Fruit fly (Drosophila melanogaster) whole organism, embryonic: ENCODE measurements around the gene Sil1.
A peak's percentile ranks its signal among the peaks of the same experiment; 100 is the strongest.

Experiments used
- Abd-B ChIP-seq: fragments of 200-800 bp; sonication (Bioruptor generic); optimal IDR thresholded peaks from 2 replicates; lab custom pipeline; 2018; ENCODE audit warnings: missing biosample characterization, mild to moderate bottlenecking, missing genetic modification characterization, moderate library complexity
- B-H2 ChIP-seq: fragments of 200-800 bp; sonication (Bioruptor generic); optimal IDR thresholded peaks from 2 replicates; lab custom pipeline; 2018; ENCODE audit warnings: missing biosample characterization, mild to moderate bottlenecking, missing genetic modification characterization
- BEAF-32 ChIP-seq: fragments of 200-800 bp; sonication (Bioruptor generic); optimal IDR thresholded peaks from 3 replicates; lab custom pipeline; 2017; ENCODE audit warnings: missing biosample characterization, missing genetic modification characterization, mild to moderate bottlenecking, moderate library complexity, missing genetic modification reagents
- CG1233 ChIP-seq: fragments of 200-800 bp; sonication (Bioruptor generic); optimal IDR thresholded peaks from 4 replicates; lab custom pipeline; 2018; ENCODE audit warnings: missing biosample characterization, mild to moderate bottlenecking, missing genetic modification characterization
- CG13894 ChIP-seq: fragments of 200-800 bp; sonication (Bioruptor generic); optimal IDR thresholded peaks from 3 replicates; lab custom pipeline; 2018; ENCODE audit warnings: missing biosample characterization, mild to moderate bottlenecking, missing genetic modification characterization, moderate library complexity
- CG14860 ChIP-seq: fragments of 200-800 bp; sonication (Bioruptor generic); IDR thresholded peaks from 3 replicates; pipeline ENCODE4 v1.3.6; 2022; ENCODE audit warnings: missing biosample characterization, missing genetic modification characterization; ENCODE audit not compliant: partially characterized antibody
- CG15011 ChIP-seq: fragments of 200-800 bp; sonication (Bioruptor generic); optimal IDR thresholded peaks from 3 replicates; lab custom pipeline; 2018; ENCODE audit warnings: missing biosample characterization, mild to moderate bottlenecking, missing genetic modification characterization
- CG18476 ChIP-seq: fragments of 200-800 bp; sonication (Bioruptor generic); optimal IDR thresholded peaks from 2 replicates; lab custom pipeline; 2016; ENCODE audit warnings: missing biosample characterization, mild to moderate bottlenecking, missing genetic modification characterization
- CG2712 ChIP-seq: fragments of 200-800 bp; optimal IDR thresholded peaks from 3 replicates; lab custom pipeline; 2019; ENCODE audit warnings: missing biosample characterization, mild to moderate bottlenecking, missing genetic modification characterization, moderate library complexity
- CG3163 ChIP-seq: fragments of 200-800 bp; sonication (Bioruptor generic); optimal IDR thresholded peaks from 3 replicates; lab custom pipeline; 2016; ENCODE audit warnings: missing biosample characterization, missing genetic modification characterization
- CG4360 ChIP-seq: fragments of 200-800 bp; sonication (Bioruptor generic); IDR thresholded peaks from 2 replicates; pipeline ENCODE4 v1.3.6; 2022; ENCODE audit warnings: missing biosample characterization, missing genetic modification characterization
- CG4820 ChIP-seq: fragments of 200-800 bp; sonication (Bioruptor generic); optimal IDR thresholded peaks from 3 replicates; lab custom pipeline; 2016; ENCODE audit warnings: missing biosample characterization, missing genetic modification characterization
- CG6765 ChIP-seq: fragments of 200-800 bp; sonication (Bioruptor generic); optimal IDR thresholded peaks from 3 replicates; lab custom pipeline; 2017; ENCODE audit warnings: missing biosample characterization, mild to moderate bottlenecking, missing genetic modification characterization
- CG6813 ChIP-seq: fragments of 200-800 bp; sonication (Bioruptor generic); optimal IDR thresholded peaks from 2 replicates; lab custom pipeline; 2017; ENCODE audit warnings: missing biosample characterization, missing genetic modification characterization, mild to moderate bottlenecking, moderate library complexity, missing genetic modification reagents
- CG7372 ChIP-seq: fragments of 200-800 bp; sonication (Bioruptor generic); IDR thresholded peaks from 2 replicates; pipeline ENCODE4 v1.3.6; 2022; ENCODE audit warnings: missing biosample characterization, missing genetic modification characterization
- CG7745 ChIP-seq: fragments of 200-800 bp; sonication (Bioruptor generic); optimal IDR thresholded peaks from 2 replicates; lab custom pipeline; 2018; ENCODE audit warnings: missing biosample characterization, mild to moderate bottlenecking, missing genetic modification characterization, moderate library complexity
- CG8290 ChIP-seq, 3 experiments: fragments of 200-800 bp; sonication (Bioruptor generic); optimal IDR thresholded peaks; 2 replicates each; lab custom pipeline; 2016 to 2019; ENCODE audit warnings: missing biosample characterization in 3 of 3, missing genetic modification characterization in 3 of 3, mild to moderate bottlenecking in 2 of 3, moderate library complexity in 1 of 3
- CkIIα-i1 ChIP-seq: fragments of 200-800 bp; sonication (Bioruptor generic); IDR thresholded peaks from 2 replicates; pipeline ENCODE4 v1.3.6; 2022; ENCODE audit warnings: missing biosample characterization, missing genetic modification characterization
- Dad ChIP-seq: fragments of 200-800 bp; sonication (Bioruptor generic); optimal IDR thresholded peaks from 3 replicates; lab custom pipeline; 2016; ENCODE audit warnings: missing biosample characterization, missing genetic modification characterization
- E2f2 ChIP-seq: fragments of 200-800 bp; sonication (Bioruptor generic); IDR thresholded peaks from 2 replicates; pipeline ENCODE4 v1.3.6; 2022; ENCODE audit warnings: missing biosample characterization, missing genetic modification characterization
- Max ChIP-seq: fragments of 200-800 bp; sonication (Bioruptor generic); optimal IDR thresholded peaks from 2 replicates; lab custom pipeline; 2016; ENCODE audit warnings: missing biosample characterization, mild to moderate bottlenecking, missing genetic modification characterization
- NC2β ChIP-seq: fragments of 200-800 bp; sonication (Bioruptor generic); optimal IDR thresholded peaks from 2 replicates; lab custom pipeline; 2016; ENCODE audit warnings: missing biosample characterization, missing genetic modification characterization
- NFAT ChIP-seq: fragments of 200-800 bp; sonication (Bioruptor generic); IDR thresholded peaks from 2 replicates; pipeline ENCODE4 v1.3.6; 2022; ENCODE audit warnings: missing biosample characterization, missing genetic modification characterization
- NK7.1 ChIP-seq: fragments of 200-800 bp; sonication (Bioruptor generic); optimal IDR thresholded peaks from 3 replicates; lab custom pipeline; 2016; ENCODE audit warnings: missing biosample characterization, missing genetic modification characterization
- Neu2 ChIP-seq: fragments of 200-800 bp; sonication (Bioruptor generic); optimal IDR thresholded peaks from 3 replicates; lab custom pipeline; 2016; ENCODE audit warnings: missing biosample characterization, missing genetic modification characterization, borderline replicate concordance
- NfI ChIP-seq: fragments of 200-800 bp; sonication (Bioruptor generic); optimal IDR thresholded peaks from 3 replicates; lab custom pipeline; 2018; ENCODE audit warnings: missing biosample characterization, mild to moderate bottlenecking, missing genetic modification characterization, moderate library complexity
- az2 ChIP-seq: fragments of 200-800 bp; sonication (Bioruptor generic); optimal IDR thresholded peaks from 3 replicates; lab custom pipeline; 2016; ENCODE audit warnings: missing biosample characterization, missing genetic modification characterization
- btn ChIP-seq: fragments of 200-800 bp; sonication (Bioruptor generic); optimal IDR thresholded peaks from 2 replicates; lab custom pipeline; 2016; ENCODE audit warnings: missing biosample characterization, missing genetic modification characterization
- da ChIP-seq: fragments of 200-800 bp; sonication (Bioruptor generic); optimal IDR thresholded peaks from 2 replicates; lab custom pipeline; 2016; ENCODE audit warnings: missing biosample characterization, missing genetic modification characterization
- dmrt11E ChIP-seq: fragments of 200-800 bp; sonication (Bioruptor generic); optimal IDR thresholded peaks from 3 replicates; lab custom pipeline; 2018; ENCODE audit warnings: missing biosample characterization, mild to moderate bottlenecking, missing genetic modification characterization, moderate library complexity
- dmrt99B ChIP-seq: fragments of 200-800 bp; sonication (Bioruptor generic); optimal IDR thresholded peaks from 2 replicates; lab custom pipeline; 2018; ENCODE audit warnings: missing biosample characterization, mild to moderate bottlenecking, missing genetic modification characterization, moderate library complexity
- ems ChIP-seq: fragments of 200-800 bp; sonication (Bioruptor generic); optimal IDR thresholded peaks from 3 replicates; lab custom pipeline; 2016; ENCODE audit warnings: missing biosample characterization, missing genetic modification characterization
- fru ChIP-seq: fragments of >200 bp; optimal IDR thresholded peaks from 2 replicates; lab custom pipeline; 2017
- gro ChIP-seq: fragments of 200-800 bp; sonication (Bioruptor generic); optimal IDR thresholded peaks from 2 replicates; lab custom pipeline; 2016; ENCODE audit warnings: missing biosample characterization, missing genetic modification characterization
- hkb ChIP-seq, 2 experiments: fragments of 200-800 bp in 1 of 2; fragments of >200 bp in 1 of 2; sonication (Bioruptor generic) in 1 of 2; IDR thresholded peaks in 1 of 2; optimal IDR thresholded peaks in 1 of 2; 2 replicates each; pipeline versions ENCODE4 v1.3.6 to Lab custom; 2017 to 2022; ENCODE audit warnings: missing biosample characterization in 1 of 2, missing genetic modification characterization in 1 of 2
- jigr1 ChIP-seq: fragments of 200-800 bp; sonication (Bioruptor generic); IDR thresholded peaks from 3 replicates; pipeline ENCODE4 v1.3.6; 2022; ENCODE audit warnings: missing biosample characterization, missing genetic modification characterization
- mirr ChIP-seq: fragments of 200-800 bp; sonication (Bioruptor generic); optimal IDR thresholded peaks from 3 replicates; lab custom pipeline; 2018; ENCODE audit warnings: missing biosample characterization, mild to moderate bottlenecking, missing genetic modification characterization
- mld ChIP-seq: fragments of 200-800 bp; sonication (Bioruptor generic); IDR thresholded peaks from 3 replicates; pipeline ENCODE4 v1.3.6; 2022; ENCODE audit warnings: missing biosample characterization, missing genetic modification characterization; ENCODE audit not compliant: partially characterized antibody
- oc ChIP-seq: fragments of 200-800 bp; sonication (Bioruptor generic); optimal IDR thresholded peaks from 2 replicates; lab custom pipeline; 2018; ENCODE audit warnings: missing biosample characterization, mild to moderate bottlenecking, missing genetic modification characterization, moderate library complexity
- pb ChIP-seq: fragments of 200-800 bp; sonication (Bioruptor generic); optimal IDR thresholded peaks from 3 replicates; lab custom pipeline; 2016; ENCODE audit warnings: missing biosample characterization, missing genetic modification characterization
- ranshi ChIP-seq: fragments of 200-800 bp; sonication (Bioruptor generic); IDR thresholded peaks from 2 replicates; pipeline ENCODE4 v1.3.6; 2022; ENCODE audit warnings: missing biosample characterization, missing genetic modification characterization
- row ChIP-seq: fragments of 200-800 bp; sonication (Bioruptor generic); IDR thresholded peaks from 3 replicates; pipeline ENCODE4 v1.3.6; 2022; ENCODE audit warnings: missing biosample characterization, missing genetic modification characterization
- schlank ChIP-seq: fragments of 200-800 bp; sonication (Bioruptor generic); optimal IDR thresholded peaks from 2 replicates; lab custom pipeline; 2018; ENCODE audit warnings: missing biosample characterization, mild to moderate bottlenecking, missing genetic modification characterization
- sd ChIP-seq: fragments of 200-800 bp; sonication (Bioruptor generic); optimal IDR thresholded peaks from 3 replicates; lab custom pipeline; 2018; ENCODE audit warnings: missing biosample characterization, mild to moderate bottlenecking, missing genetic modification characterization, moderate library complexity
- sens-2 ChIP-seq: fragments of 200-800 bp; sonication (Bioruptor generic); IDR thresholded peaks from 2 replicates; pipeline ENCODE4 v1.3.6; 2022; ENCODE audit warnings: missing biosample characterization, missing genetic modification characterization
- sima ChIP-seq: fragments of 200-800 bp; sonication (Bioruptor generic); optimal IDR thresholded peaks from 2 replicates; lab custom pipeline; 2016; ENCODE audit warnings: missing biosample characterization, missing genetic modification characterization
- sqz ChIP-seq: fragments of 200-800 bp; sonication (Bioruptor generic); optimal IDR thresholded peaks from 3 replicates; lab custom pipeline; 2018; ENCODE audit warnings: missing biosample characterization, mild to moderate bottlenecking, missing genetic modification characterization
- sr ChIP-seq: fragments of 200-800 bp; sonication (Bioruptor generic); IDR thresholded peaks from 3 replicates; pipeline ENCODE4 v1.3.6; 2022; ENCODE audit warnings: missing biosample characterization, missing genetic modification characterization
- toy ChIP-seq: fragments of 200-800 bp; sonication (Bioruptor generic); IDR thresholded peaks from 2 replicates; pipeline ENCODE4 v1.3.6; 2022; ENCODE audit warnings: missing biosample characterization, missing genetic modification characterization
- wdn ChIP-seq: fragments of 200-800 bp; sonication (Bioruptor generic); IDR thresholded peaks from 2 replicates; pipeline ENCODE4 v1.3.6; 2022; ENCODE audit warnings: missing biosample characterization, missing genetic modification characterization

Gene Sil1

dm6 chr3R:25207405-25208003 lies 27.8 kb downstream of the Sil1 start (continued):
- TF ChIP-seq BEAF-32 (GFP tag; lab: Kevin White, UChicago), result no peak
- TF ChIP-seq CG3163, result peak; percentile 1
- peak; percentile 66 for TF ChIP-seq CG4820 (GFP tag; lab: Kevin White, UChicago)
- peak; percentile 69 for TF ChIP-seq CG1233 (GFP tag; lab: Kevin White, UChicago)
- TF ChIP-seq CG7372 (GFP tag; lab: Robert Waterston, UW), result peak; percentile 41; the same call in 1 of the 2 replicates
- peak; percentile 76 for TF ChIP-seq dmrt11E (tag; lab: Kevin White, UChicago)
- peak; percentile 32 for TF ChIP-seq sd (tag; lab: Kevin White, UChicago)
- peak; percentile 76 for TF ChIP-seq ranshi (GFP tag; lab: Robert Waterston, UW)
- TF ChIP-seq CG4360 (GFP tag; lab: Robert Waterston, UW), result no peak
- TF ChIP-seq sens-2 (GFP tag; lab: Robert Waterston, UW), result peak; percentile 32; the same call in 1 of the 2 replicates
- no peak for TF ChIP-seq NC2β (GFP tag; lab: Kevin White, UChicago)
- TF ChIP-seq E2f2 (GFP tag; lab: Robert Waterston, UW), result peak; percentile 17; the same call in 1 of the 2 replicates
- no peak for TF ChIP-seq CG13894 (tag; lab: Kevin White, UChicago)
- TF ChIP-seq CG7745 (tag; lab: Kevin White, UChicago), result no peak
- no peak for TF ChIP-seq CkIIα-i1 (GFP tag; lab: Robert Waterston, UW)
- TF ChIP-seq Dad (GFP tag; lab: Kevin White, UChicago), result no peak
- no peak for TF ChIP-seq sima (GFP tag; lab: Kevin White, UChicago)
- TF ChIP-seq mirr (GFP tag; lab: Kevin White, UChicago), result no peak
- TF ChIP-seq da (GFP tag; lab: Kevin White, UChicago), result no peak
- no peak for TF ChIP-seq toy (GFP tag; lab: Robert Waterston, UW)
- peak; percentile 72 for TF ChIP-seq NfI (GFP tag; lab: Kevin White, UChicago)
- TF ChIP-seq Neu2, result no peak
- peak; percentile 26 for TF ChIP-seq CG8290 (GFP tag; optimal IDR thresholded peaks at IDR 0.05; lab: Kevin White, UChicago)
- TF ChIP-seq CG8290 (tag; optimal IDR thresholded peaks at IDR 0.05; lab: Kevin White, UChicago), result peak in 1 of 2 experiments; percentile 39
- peak; percentile 54 for TF ChIP-seq Max
- TF ChIP-seq NFAT (GFP tag; lab: Robert Waterston, UW), result no peak
- TF ChIP-seq CG6813 (GFP tag; lab: Kevin White, UChicago), result peak; percentile 21
- TF ChIP-seq sqz, result peak; percentile 7
- no peak for TF ChIP-seq jigr1 (GFP tag; lab: Robert Waterston, UW)
- peak; percentile 84 for TF ChIP-seq row (GFP tag; lab: Robert Waterston, UW)
- no peak for TF ChIP-seq schlank (tag; lab: Kevin White, UChicago)
- no peak for TF ChIP-seq NK7.1 (GFP tag; lab: Kevin White, UChicago)
- TF ChIP-seq Abd-B (GFP tag; lab: Kevin White, UChicago), result peak; percentile 60
- peak; percentile 23 for TF ChIP-seq CG6765 (GFP tag; lab: Kevin White, UChicago)
- no peak for TF ChIP-seq mld (GFP tag; lab: Robert Waterston, UW)
- TF ChIP-seq CG2712, result peak; percentile 88
- peak; percentile 60 for TF ChIP-seq CG15011 (GFP tag; lab: Kevin White, UChicago)
- TF ChIP-seq sr (GFP tag; lab: Robert Waterston, UW), result 0 out of 3 replicates have a peak, but pooled peaks have one; percentile 19
- peak; percentile 75 for TF ChIP-seq az2
- no peak for TF ChIP-seq CG14860 (GFP tag; lab: Robert Waterston, UW)
- TF ChIP-seq dmrt99B (tag; lab: Kevin White, UChicago), result peak; percentile 85
- TF ChIP-seq oc, result peak; percentile 75
- no peak for TF ChIP-seq pb (GFP tag; lab: Kevin White, UChicago)
- peak; percentile 65 for TF ChIP-seq CG18476 (GFP tag; lab: Kevin White, UChicago)
- TF ChIP-seq B-H2 (GFP tag; lab: Kevin White, UChicago), result no peak
- peak; percentile 43 for TF ChIP-seq ems (GFP tag; lab: Kevin White, UChicago)
- no peak for TF ChIP-seq btn (GFP tag; lab: Kevin White, UChicago)
- no peak for TF ChIP-seq wdn
- no peak for TF ChIP-seq fru (lab: Kevin White, UChicago)
- no peak for TF ChIP-seq gro
- no peak for TF ChIP-seq hkb (optimal IDR thresholded peaks at IDR 0.05; lab: Kevin White, UChicago)
- peak; percentile 83 for TF ChIP-seq hkb (GFP tag; IDR thresholded peaks at IDR 0.05; lab: Robert Waterston, UW)
